Worm (Caenorhabditis elegans): ENCODE measurements around the gene T27E7.3.

The T27E7.3 gene

ce11 chrIV:14542517-14542916, 13.7 kb downstream of the T27E7.3 start, which contains the start of gene pals-29:
Gene pals-29 (minus strand): TSS chrIV:14542617.
- TF ChIP-seq bed-1 (GFP tag; IDR thresholded peaks at IDR 0.05), result no peak
- no peak for TF ChIP-seq C17E4.6 (GFP tag; IDR thresholded peaks at IDR 0.05)
- TF ChIP-seq lir-1 (GFP tag; conservative IDR thresholded peaks at IDR 0.05), result no peak
- no peak for TF ChIP-seq ztf-28 (GFP tag; IDR thresholded peaks at IDR 0.05)
- TF ChIP-seq mes-4 (tag; optimal IDR thresholded peaks at IDR 0.05), result no peak
- no peak for TF ChIP-seq ets-4 (GFP tag; optimal IDR thresholded peaks at IDR 0.05)
- no peak for TF ChIP-seq ccch-3 (GFP tag; optimal IDR thresholded peaks at IDR 0.05)
- TF ChIP-seq tlf-1 (GFP tag; optimal IDR thresholded peaks at IDR 0.05), result no peak
- no peak for TF ChIP-seq nfya-1 (tag; optimal IDR thresholded peaks at IDR 0.05; ENCODE audit: borderline replicate concordance, insufficient read depth)
- no peak for TF ChIP-seq F49E8.2 (tag; optimal IDR thresholded peaks at IDR 0.05; ENCODE audit: insufficient read depth)
- no peak for TF ChIP-seq ceh-91 (GFP tag; IDR thresholded peaks at IDR 0.05)
- TF ChIP-seq ztf-18 (tag; optimal IDR thresholded peaks at IDR 0.05), result no peak
- no peak for TF ChIP-seq madf-8 (GFP tag; conservative IDR thresholded peaks at IDR 0.05)
- TF ChIP-seq him-1 (tag; optimal IDR thresholded peaks at IDR 0.05), result no peak
- TF ChIP-seq lag-1 (GFP tag; IDR thresholded peaks at IDR 0.05), result no peak
- TF ChIP-seq F57A8.1 (GFP tag; optimal IDR thresholded peaks at IDR 0.05), result no peak
- TF ChIP-seq zfh-2 (GFP tag; conservative IDR thresholded peaks at IDR 0.05), result no peak
- no peak for TF ChIP-seq cebp-1 (GFP tag; IDR thresholded peaks at IDR 0.05)
- TF ChIP-seq cebp-1 (tag; optimal IDR thresholded peaks at IDR 0.05), result no peak
- no peak for TF ChIP-seq K11D2.4 (GFP tag; IDR thresholded peaks at IDR 0.05)

- TF ChIP-seq sdz-38 (tag; optimal IDR thresholded peaks at IDR 0.05) (no peak), ccch-3 (GFP tag; optimal IDR thresholded peaks at IDR 0.05) (no peak), B0019.2 (GFP tag; conservative IDR thresholded peaks at IDR 0.05) (no peak)
Measured at ce11 chrIV:14547292-14547691, 18.5 kb downstream of the T27E7.3 start.

- TF ChIP-seq rec-8 (tag; optimal IDR thresholded peaks at IDR 0.05) (no peak), cebp-1 (GFP tag; IDR thresholded peaks at IDR 0.05) (no peak), cebp-1 (tag; optimal IDR thresholded peaks at IDR 0.05) (no peak), rcor-1 (GFP tag; IDR thresholded peaks at IDR 0.05) (no peak), ztf-6 (GFP tag; IDR thresholded peaks at IDR 0.05) (no peak), athp-1 (tag; optimal IDR thresholded peaks at IDR 0.05) (no peak), F57A8.1 (GFP tag; optimal IDR thresholded peaks at IDR 0.05) (no peak), nhr-179 (tag; optimal IDR thresholded peaks at IDR 0.05) (no peak), ZK185.1 (tag; optimal IDR thresholded peaks at IDR 0.05; ENCODE audit: poor library complexity, severe bottlenecking) (no peak), Y56A3A.18 (GFP tag; IDR thresholded peaks at IDR 0.05) (no peak), akir-1 (GFP tag; optimal IDR thresholded peaks at IDR 0.05) (no peak), ztf-28 (GFP tag; IDR thresholded peaks at IDR 0.05) (no peak), madf-6 (GFP tag; IDR thresholded peaks at IDR 0.05) (no peak), pha-4 (tag; optimal IDR thresholded peaks at IDR 0.05) (no peak), F22D6.2 (tag; optimal IDR thresholded peaks at IDR 0.05) (no peak), nhr-90 (tag; optimal IDR thresholded peaks at IDR 0.05) (no peak), Y95B8A.8 (GFP tag; IDR thresholded peaks at IDR 0.05) (no peak), egl-18 (GFP tag; IDR thresholded peaks at IDR 0.05) (no peak)
Measured at ce11 chrIV:14549308-14549707, 20.5 kb downstream of the T27E7.3 start, which contains the start of gene T27E7.9. Gene T27E7.9 (minus strand): TSS chrIV:14549408.

Data from whole organism, young adult.